Worm (Caenorhabditis elegans): ENCODE measurements around the gene F08G2.5.

DNA sequence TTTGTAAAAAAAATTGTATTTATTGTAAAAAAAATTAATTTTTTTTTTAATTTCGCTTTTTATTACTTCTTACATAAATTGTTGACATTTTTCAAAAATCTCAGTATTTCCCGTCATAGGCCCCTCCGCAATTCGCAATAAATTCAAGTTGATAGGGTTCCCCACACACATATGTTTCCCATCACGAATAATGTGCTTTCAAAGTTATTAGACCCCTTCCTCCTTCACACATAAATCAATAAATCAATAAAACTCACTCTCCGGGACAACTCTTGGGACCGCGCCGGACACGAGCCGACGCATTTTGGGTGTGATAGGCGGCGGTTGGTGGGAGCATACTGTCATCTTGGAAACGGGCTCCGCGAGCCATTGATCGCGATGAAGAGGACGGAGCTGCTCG, 6.0 kb upstream of the F08G2.5 start:
- TF ChIP-seq aly-2 (tag; optimal IDR thresholded peaks at IDR 0.05) (no peak), unc-55 (GFP tag; optimal IDR thresholded peaks at IDR 0.05) (no peak), snpc-4 (tag; optimal IDR thresholded peaks at IDR 0.05) (no peak), nhr-11 (tag; optimal IDR thresholded peaks at IDR 0.05) (no peak), ceh-82 (tag; optimal IDR thresholded peaks at IDR 0.05) (no peak), R02D3.7 (tag; optimal IDR thresholded peaks at IDR 0.05) (no peak), nhr-77 (tag; optimal IDR thresholded peaks at IDR 0.05) (no peak), nhr-12 (tag; optimal IDR thresholded peaks at IDR 0.05) (no peak), elt-3 (tag; optimal IDR thresholded peaks at IDR 0.05) (no peak)

All from whole organism, L2 larva.